Worm (Caenorhabditis elegans) whole organism, L4 larva: ENCODE measurements around the gene T09A5.5.

Experiments
- D1046.2 ChIP-seq: fragments of 200-800 bp; sonication (Bioruptor generic); IDR thresholded peaks from 2 replicates; pipeline ENCODE4 v1.3.6; 2022; ENCODE audit warnings: missing genetic modification characterization, missing compliant biosample characterization
- F37D6.2 ChIP-seq: sonication (generic microtip); optimal IDR thresholded peaks from 2 replicates; lab custom pipeline; 2016; ENCODE audit warnings: mild to moderate bottlenecking, missing genetic modification characterization, missing compliant biosample characterization
- ZK337.2 ChIP-seq: fragments of 200-800 bp; sonication (Bioruptor generic); IDR thresholded peaks from 2 replicates; pipeline ENCODE4 v1.3.6; 2022; ENCODE audit warnings: missing genetic modification reagents, missing genetic modification characterization, missing compliant biosample characterization
- aha-1 ChIP-seq: fragments of 150-350 bp; peaks from one replicate; lab custom pipeline; 2014; ENCODE audit warnings: missing biosample characterization, missing genetic modification characterization
- aly-2 ChIP-seq: sonication (generic microtip); optimal IDR thresholded peaks from 2 replicates; lab custom pipeline; 2018; ENCODE audit warnings: missing biosample characterization, missing genetic modification characterization
- ama-1 ChIP-seq: fragments of 150-350 bp; optimal IDR thresholded peaks from 2 replicates; lab custom pipeline; 2014; ENCODE audit warnings: inconsistent platforms, mixed read lengths
- ceh-20 ChIP-seq: fragments of 200-800 bp; sonication (Bioruptor generic); IDR thresholded peaks from 2 replicates; pipeline ENCODE4 v1.3.6; 2022; ENCODE audit warnings: missing genetic modification reagents, missing genetic modification characterization, missing compliant biosample characterization
- ceh-44 ChIP-seq: fragments of 200-800 bp; sonication (Bioruptor generic); IDR thresholded peaks from 2 replicates; pipeline ENCODE4 v1.3.6; 2022; ENCODE audit warnings: missing genetic modification reagents, missing genetic modification characterization, missing compliant biosample characterization
- ctbp-1 ChIP-seq: fragments of 200-800 bp; sonication (Bioruptor generic); IDR thresholded peaks from 2 replicates; pipeline ENCODE4 v1.3.6; 2022; ENCODE audit warnings: missing genetic modification reagents, missing genetic modification characterization, missing compliant biosample characterization
- daf-12 ChIP-seq: fragments of 150-350 bp; optimal IDR thresholded peaks from 2 replicates; lab custom pipeline; 2014; ENCODE audit warnings: missing biosample characterization, missing genetic modification reagents, missing genetic modification characterization
- daf-16 ChIP-seq, 3 experiments: sonication (generic microtip); optimal IDR thresholded peaks; 2 replicates each; lab custom pipeline; 2016 to 2017; ENCODE audit warnings: missing genetic modification characterization in 3 of 3, missing genetic modification reagents in 3 of 3, mild to moderate bottlenecking in 2 of 3, missing compliant biosample characterization in 2 of 3, missing biosample characterization in 1 of 3, moderate library complexity in 1 of 3
- dmd-6 ChIP-seq: fragments of 200-800 bp; sonication (Bioruptor generic); IDR thresholded peaks from 2 replicates; pipeline ENCODE4 v1.3.6; 2022; ENCODE audit warnings: missing genetic modification reagents, missing genetic modification characterization, missing compliant biosample characterization
- dmd-8 ChIP-seq: fragments of 200-800 bp; sonication (Bioruptor generic); IDR thresholded peaks from 2 replicates; pipeline ENCODE4 v1.3.6; 2022; ENCODE audit warnings: missing genetic modification characterization, missing compliant biosample characterization
- dve-1 ChIP-seq: sonication (generic microtip); optimal IDR thresholded peaks from 2 replicates; lab custom pipeline; 2017; ENCODE audit warnings: antibody characterized with exemption, mild to moderate bottlenecking, missing genetic modification characterization, missing compliant biosample characterization; ENCODE audit not compliant: insufficient read depth
- egl-43 ChIP-seq: fragments of 200-800 bp; sonication (Bioruptor generic); IDR thresholded peaks from 2 replicates; pipeline ENCODE4 v1.3.6; 2022; ENCODE audit warnings: missing genetic modification reagents, missing genetic modification characterization, missing compliant biosample characterization
- fkh-10 ChIP-seq: fragments of 150-350 bp; optimal IDR thresholded peaks from 2 replicates; lab custom pipeline; 2014; ENCODE audit warnings: missing biosample characterization, missing genetic modification reagents, missing genetic modification characterization
- hif-1 ChIP-seq, 2 experiments: sonication (generic microtip); optimal IDR thresholded peaks; 2 replicates each; lab custom pipeline; 2016 to 2017; ENCODE audit warnings: missing compliant biosample characterization in 2 of 2, missing genetic modification characterization in 2 of 2, missing genetic modification reagents in 2 of 2, missing genotype in 2 of 2, mild to moderate bottlenecking in 1 of 2
- hlh-11 ChIP-seq: fragments of 200-800 bp; sonication (Bioruptor generic); optimal IDR thresholded peaks from 2 replicates; lab custom pipeline; 2018; ENCODE audit warnings: mild to moderate bottlenecking, missing genetic modification characterization, missing compliant biosample characterization
- hmg-1.1 ChIP-seq: fragments of 200-800 bp; sonication (Bioruptor generic); IDR thresholded peaks from 2 replicates; pipeline ENCODE4 v1.3.6; 2022; ENCODE audit warnings: missing genetic modification reagents, missing genetic modification characterization, missing compliant biosample characterization
- lin-39 ChIP-seq: fragments of 150-350 bp; optimal IDR thresholded peaks from 2 replicates; lab custom pipeline; 2014; ENCODE audit warnings: missing biosample characterization, missing genetic modification reagents, missing genetic modification characterization
- lir-3 ChIP-seq: sonication (generic microtip); optimal IDR thresholded peaks from 2 replicates; lab custom pipeline; 2016; ENCODE audit warnings: mild to moderate bottlenecking, missing genetic modification characterization, missing compliant biosample characterization
- lsy-2 ChIP-seq, 2 experiments: fragments of 150-350 bp in 1 of 2; sonication (generic microtip) in 1 of 2; optimal IDR thresholded peaks; 2 replicates each; lab custom pipeline; 2014 to 2017; ENCODE audit warnings: missing biosample characterization in 2 of 2, missing genetic modification characterization in 2 of 2
- madf-5 ChIP-seq, 2 experiments: fragments of 200-800 bp; sonication (Bioruptor generic); IDR thresholded peaks; 2 replicates each; pipeline ENCODE4 v1.3.6; 2022; ENCODE audit warnings: missing compliant biosample characterization in 2 of 2, missing genetic modification characterization in 2 of 2
- madf-9 ChIP-seq: fragments of 200-800 bp; sonication (Bioruptor generic); conservative IDR thresholded peaks from 2 replicates; pipeline ENCODE4 v1.3.6; 2022; ENCODE audit warnings: missing genetic modification reagents, missing genetic modification characterization, missing compliant biosample characterization
- nhr-102 ChIP-seq: sonication (generic microtip); optimal IDR thresholded peaks from 2 replicates; lab custom pipeline; 2016; ENCODE audit warnings: mild to moderate bottlenecking, missing genetic modification characterization, moderate library complexity, missing compliant biosample characterization
- nhr-11 ChIP-seq: fragments of 150-350 bp; optimal IDR thresholded peaks from 2 replicates; lab custom pipeline; 2014; ENCODE audit warnings: missing biosample characterization, missing genetic modification characterization
- nhr-25 ChIP-seq: sonication (generic microtip); optimal IDR thresholded peaks from 2 replicates; lab custom pipeline; 2017; ENCODE audit warnings: missing genetic modification characterization, mild to moderate bottlenecking, missing compliant biosample characterization, antibody characterized with exemption, moderate library complexity, borderline replicate concordance; ENCODE audit not compliant: insufficient read depth
- nhr-41 ChIP-seq: fragments of 200-800 bp; sonication (Bioruptor generic); IDR thresholded peaks from 2 replicates; pipeline ENCODE4 v1.3.6; 2022; ENCODE audit warnings: missing genetic modification reagents, missing genetic modification characterization, missing compliant biosample characterization
- nhr-76 ChIP-seq: fragments of 150-350 bp; optimal IDR thresholded peaks from 2 replicates; lab custom pipeline; 2014; ENCODE audit warnings: missing biosample characterization, missing genetic modification characterization
- pha-4 ChIP-seq, 2 experiments: fragments of 150-350 bp in 1 of 2; fragments of 200-800 bp in 1 of 2; sonication (Bioruptor generic) in 1 of 2; IDR thresholded peaks in 1 of 2; optimal IDR thresholded peaks in 1 of 2; 2 replicates each; pipeline versions ENCODE4 v1.3.6 to Lab custom; 2014 to 2022; ENCODE audit warnings: missing genetic modification characterization in 2 of 2, missing genetic modification reagents in 2 of 2, missing biosample characterization in 1 of 2, missing compliant biosample characterization in 1 of 2
- php-3 ChIP-seq: fragments of 200-800 bp; sonication (Bioruptor generic); IDR thresholded peaks from 2 replicates; pipeline ENCODE4 v1.3.6; 2022; ENCODE audit warnings: missing genetic modification reagents, missing genetic modification characterization, missing compliant biosample characterization
- rbr-2 ChIP-seq: sonication (generic microtip); optimal IDR thresholded peaks from 2 replicates; lab custom pipeline; 2016; ENCODE audit warnings: missing genotype, missing genetic modification characterization, missing compliant biosample characterization
- saeg-2 ChIP-seq: fragments of 200-800 bp; sonication (Bioruptor generic); IDR thresholded peaks from 2 replicates; pipeline ENCODE4 v1.3.6; 2022; ENCODE audit warnings: missing genetic modification reagents, missing genetic modification characterization, missing compliant biosample characterization
- set-16 ChIP-seq: fragments of 200-800 bp; sonication (Bioruptor generic); IDR thresholded peaks from 2 replicates; pipeline ENCODE4 v1.3.6; 2022; ENCODE audit warnings: missing genetic modification reagents, missing genetic modification characterization, missing compliant biosample characterization
- unc-130 ChIP-seq: sonication (generic microtip); optimal IDR thresholded peaks from 2 replicates; lab custom pipeline; 2016; ENCODE audit warnings: missing genetic modification reagents, missing genetic modification characterization, missing compliant biosample characterization
- zag-1 ChIP-seq: fragments of 150-350 bp; optimal IDR thresholded peaks from 2 replicates; lab custom pipeline; 2014; ENCODE audit warnings: missing biosample characterization, missing genetic modification characterization
- zfp-3 ChIP-seq: fragments of 200-800 bp; sonication (Bioruptor generic); conservative IDR thresholded peaks from 2 replicates; pipeline ENCODE4 v1.3.6; 2022; ENCODE audit warnings: missing genetic modification reagents, missing genetic modification characterization, missing compliant biosample characterization
- zip-2 ChIP-seq: fragments of 150-350 bp; optimal IDR thresholded peaks from 2 replicates; lab custom pipeline; 2014; ENCODE audit warnings: missing biosample characterization, missing genetic modification characterization

T09A5.5 gene

DNA sequence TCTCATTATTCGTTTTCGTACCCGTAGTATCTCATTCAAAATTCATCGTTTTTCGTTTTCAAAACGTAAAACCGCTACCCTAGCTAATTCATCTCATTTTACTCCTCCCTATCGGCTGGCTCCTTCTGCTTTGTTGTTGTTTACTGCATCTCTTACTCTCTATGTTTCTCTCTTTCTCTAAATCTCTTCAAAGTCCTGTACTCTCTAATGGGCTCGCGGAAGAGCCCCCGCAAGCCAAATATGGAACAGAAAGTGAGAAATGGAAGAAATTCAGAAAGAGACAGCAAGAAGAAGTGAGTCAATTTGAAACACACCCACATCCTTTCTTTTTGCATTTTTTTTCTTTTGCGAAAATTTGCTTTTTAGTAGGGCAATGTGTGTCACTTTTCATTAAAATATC, 14.9 kb downstream of the T09A5.5 start (continued):
- TF ChIP-seq ama-1 (no peak), madf-9 (GFP tag; lab: Robert Waterston, UW) (no peak), ceh-44 (GFP tag; lab: Robert Waterston, UW) (no peak), nhr-102 (no peak), unc-130 (GFP tag; lab: Kevin White, UChicago) (no peak), ctbp-1 (no peak), saeg-2 (GFP tag; lab: Robert Waterston, UW) (no peak), nhr-41 (GFP tag; lab: Robert Waterston, UW) (no peak), zfp-3 (no peak), hlh-11 (tag; lab: Kevin White, UChicago) (no peak), daf-12 (tag; lab: Kevin White, UChicago) (no peak), lir-3 (tag; lab: Kevin White, UChicago) (no peak), rbr-2 (tag; lab: Kevin White, UChicago) (peak; percentile 32), set-16 (GFP tag; lab: Robert Waterston, UW) (no peak), fkh-10 (GFP tag; lab: Kevin White, UChicago) (no peak), nhr-25 (no peak), egl-43 (no peak), daf-16 (GFP tag; optimal IDR thresholded peaks at IDR 0.05; lab: Kevin White, UChicago) (peak in 1 of 2 experiments; percentile 56), daf-16 (tag; optimal IDR thresholded peaks at IDR 0.05; lab: Kevin White, UChicago) (no peak), ceh-20 (GFP tag; lab: Robert Waterston, UW) (peak; percentile 55; the same call in 1 of the 2 replicates), dmd-6 (GFP tag; lab: Robert Waterston, UW) (no peak), pha-4 (GFP tag; IDR thresholded peaks at IDR 0.05; lab: Robert Waterston, UW) (no peak), pha-4 (tag; optimal IDR thresholded peaks at IDR 0.05; lab: Kevin White, UChicago) (no peak), lin-39 (no peak), zip-2 (tag; lab: Kevin White, UChicago) (no peak)

DNA sequence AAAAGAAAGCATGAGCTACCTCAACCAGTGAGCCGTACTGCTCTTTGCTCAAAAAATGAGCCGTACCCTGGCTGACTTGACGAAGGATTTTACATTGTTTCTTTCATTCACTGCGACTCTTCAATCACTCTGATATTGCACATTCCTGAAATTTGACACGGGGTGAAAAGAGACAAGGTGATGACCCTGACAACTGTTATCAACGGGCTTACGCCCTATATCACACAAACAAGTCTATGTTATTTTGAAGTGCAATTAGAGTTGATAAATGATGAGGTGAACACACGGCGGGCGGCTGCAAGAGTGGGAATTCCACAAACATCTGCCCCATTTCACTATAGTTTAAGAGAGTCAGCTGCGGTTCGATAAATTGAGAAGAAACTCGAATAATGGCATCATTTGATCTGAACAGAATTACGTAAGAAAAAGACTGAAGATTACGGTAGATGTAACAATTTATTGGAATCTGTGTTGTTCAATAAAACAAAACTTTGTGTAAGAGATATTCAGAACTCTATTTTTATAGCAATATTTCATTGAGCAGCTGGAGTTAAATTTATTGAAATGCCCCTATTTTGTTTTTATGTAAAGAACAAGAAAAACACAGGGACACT, 16.9 kb downstream of the T09A5.5 start:
- TF ChIP-seq dmd-6 (GFP tag; lab: Robert Waterston, UW) (no peak), ceh-20 (GFP tag; lab: Robert Waterston, UW) (0 out of 2 replicates have a peak, but pooled peaks have one; percentile 61), hif-1 (tag; optimal IDR thresholded peaks at IDR 0.05; lab: Kevin White, UChicago) (peak in 1 of 2 experiments; percentile 36), D1046.2 (GFP tag; lab: Robert Waterston, UW) (no peak), F37D6.2 (no peak), ZK337.2 (GFP tag; lab: Robert Waterston, UW) (no peak), daf-16 (GFP tag; optimal IDR thresholded peaks at IDR 0.05; lab: Kevin White, UChicago) (peak in 1 of 2 experiments; percentile 96), daf-16 (tag; optimal IDR thresholded peaks at IDR 0.05; lab: Kevin White, UChicago) (no peak), aha-1 (peak; percentile 95), dve-1 (tag; lab: Kevin White, UChicago) (no peak), egl-43 (no peak), php-3 (GFP tag; lab: Robert Waterston, UW) (no peak), hlh-11 (tag; lab: Kevin White, UChicago) (peak; percentile 64), aly-2 (no peak), zag-1 (no peak), hmg-1.1 (0 out of 2 replicates have a peak, but pooled peaks have one; percentile 16), madf-5 (GFP tag; IDR thresholded peaks at IDR 0.05; lab: Robert Waterston, UW) (no peak), lsy-2 (tag; optimal IDR thresholded peaks at IDR 0.05; lab: Kevin White, UChicago) (peak in 1 of 2 experiments; percentile 44), dmd-8 (GFP tag; lab: Robert Waterston, UW) (no peak), nhr-76 (tag; lab: Kevin White, UChicago) (no peak), ceh-44 (GFP tag; lab: Robert Waterston, UW) (no peak), nhr-11 (tag; lab: Kevin White, UChicago) (peak; percentile 45)
